Fruit fly (Drosophila melanogaster) whole organism: Measurements from ENCODE around the gene aln.

Experiments used
- CG8478 ChIP-seq: fragments of >200 bp; optimal IDR thresholded peaks from 2 replicates; lab custom pipeline; 2018; ENCODE audit warnings: inconsistent platforms
- pan ChIP-seq: fragments of >200 bp; optimal IDR thresholded peaks from 2 replicates; lab custom pipeline; 2017
- psq ChIP-seq: fragments of >200 bp; optimal IDR thresholded peaks from 2 replicates; lab custom pipeline; 2017
- usp ChIP-seq: fragments of >200 bp; optimal IDR thresholded peaks from 2 replicates; lab custom pipeline; 2017; ENCODE audit warnings: missing biosample characterization, missing genetic modification characterization, mixed read lengths

DNA sequence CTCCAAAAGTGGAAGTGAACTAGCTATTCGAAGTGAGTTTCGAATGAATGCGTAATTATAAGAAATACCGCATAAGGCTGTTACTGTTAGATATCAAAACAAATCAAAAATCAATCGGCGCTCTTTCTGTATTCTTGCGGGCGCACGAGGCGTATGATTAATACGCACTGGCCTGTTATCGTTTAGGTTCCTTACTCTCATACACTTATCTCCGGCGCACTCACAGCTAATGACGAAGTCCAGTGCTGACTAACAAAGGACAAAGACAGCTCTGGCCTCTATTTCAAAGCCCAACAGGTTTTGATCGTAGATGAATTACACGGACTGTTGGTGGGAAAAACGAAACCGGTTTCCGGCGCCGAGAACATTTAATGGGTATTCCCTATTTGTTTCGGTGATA, 12.1 kb downstream of the aln start:
- TF ChIP-seq pan (lab: Kevin White, UChicago) (no peak), psq (lab: Kevin White, UChicago) (no peak), usp (GFP tag; lab: Kevin White, UChicago) (no peak), CG8478 (lab: Kevin White, UChicago) (no peak)
